Worm (Caenorhabditis elegans) whole organism, young adult: ENCODE results near the gene tsp-9.

ENCODE experiments used
- ama-1 ChIP-seq, 3 experiments: fragments of 150-350 bp in 1 of 3; sonication (generic microtip) in 2 of 3; optimal IDR thresholded peaks; 2 replicates each; lab custom pipeline; 2014 to 2018; ENCODE audit warnings: missing biosample characterization in 2 of 3, missing genetic modification characterization in 2 of 3, missing genetic modification reagents in 2 of 3
- aptf-2 ChIP-seq: fragments of 200-800 bp; sonication (Bioruptor generic); conservative IDR thresholded peaks from 2 replicates; pipeline ENCODE4 v1.3.6; 2022; ENCODE audit warnings: missing genetic modification reagents, missing genetic modification characterization, missing compliant biosample characterization
- efl-1 ChIP-seq: fragments of 150-350 bp; optimal IDR thresholded peaks from 2 replicates; lab custom pipeline; 2014; ENCODE audit warnings: missing biosample characterization, missing genetic modification reagents, missing genetic modification characterization
- egl-18 ChIP-seq: fragments of 200-800 bp; sonication (Bioruptor generic); IDR thresholded peaks from 2 replicates; pipeline ENCODE4 v1.3.6; 2022; ENCODE audit warnings: missing genetic modification reagents, missing genetic modification characterization, missing compliant biosample characterization
- egl-44 ChIP-seq: fragments of 200-800 bp; sonication (Bioruptor generic); IDR thresholded peaks from 2 replicates; pipeline ENCODE4 v1.3.6; 2022; ENCODE audit warnings: missing genetic modification reagents, missing genetic modification characterization, missing compliant biosample characterization
- lin-26 ChIP-seq: fragments of 200-800 bp; sonication (Bioruptor generic); IDR thresholded peaks from 2 replicates; pipeline ENCODE4 v1.3.6; 2022; ENCODE audit warnings: missing genetic modification reagents, missing genetic modification characterization, missing compliant biosample characterization
- pbrm-1 ChIP-seq: fragments of 200-800 bp; sonication (Bioruptor generic); IDR thresholded peaks from 2 replicates; pipeline ENCODE4 v1.3.6; 2022; ENCODE audit warnings: missing genetic modification reagents, missing genetic modification characterization, missing compliant biosample characterization
- sea-2 ChIP-seq: fragments of 200-800 bp; sonication (Bioruptor generic); IDR thresholded peaks from 2 replicates; pipeline ENCODE4 v1.3.6; 2022; ENCODE audit warnings: missing genetic modification characterization, missing compliant biosample characterization
- tlf-1 ChIP-seq: fragments of 200-800 bp; sonication (Bioruptor generic); optimal IDR thresholded peaks from 2 replicates; lab custom pipeline; 2018; ENCODE audit warnings: mild to moderate bottlenecking, missing genetic modification characterization, missing compliant biosample characterization

ce11 chrX:1216833-1217232 is 29.0 kb upstream of the tsp-9 start:
- TF ChIP-seq egl-18 (GFP tag; lab: Robert Waterston, UW) (no peak), lin-26 (GFP tag; lab: Robert Waterston, UW) (no peak), sea-2 (no peak), ama-1 (optimal IDR thresholded peaks at IDR 0.05; lab: Kevin White, UChicago) (no peak), ama-1 (GFP tag; optimal IDR thresholded peaks at IDR 0.05; lab: Kevin White, UChicago) (no peak), tlf-1 (GFP tag; lab: Kevin White, UChicago) (no peak), pbrm-1 (GFP tag; lab: Robert Waterston, UW) (no peak), egl-44 (GFP tag; lab: Robert Waterston, UW) (no peak), aptf-2 (GFP tag; lab: Robert Waterston, UW) (no peak), efl-1 (GFP tag; lab: Kevin White, UChicago) (no peak)
